Worm (Caenorhabditis elegans): Measurements from ENCODE around the gene mrpl-4.

- TF ChIP-seq him-1 (tag; optimal IDR thresholded peaks at IDR 0.05) = no peak
- TF ChIP-seq W03F9.2 (tag; optimal IDR thresholded peaks at IDR 0.05) = no peak
These were observed 40.2 kb upstream of the mrpl-4 start for ce11 chrV:8426741-8427457.

Measured in whole organism, L4/young adult.